Fruit fly (Drosophila melanogaster) whole organism, embryonic: ENCODE measurements around the gene Act79B.

Experiments
- Abd-B ChIP-seq: fragments of 200-800 bp; sonication (Bioruptor generic); optimal IDR thresholded peaks from 2 replicates; lab custom pipeline; 2018; ENCODE audit warnings: missing biosample characterization, mild to moderate bottlenecking, missing genetic modification characterization, moderate library complexity
- Adf1 ChIP-seq: fragments of 200-800 bp; sonication (Bioruptor generic); IDR thresholded peaks from 2 replicates; pipeline ENCODE4 v1.3.6; 2022; ENCODE audit warnings: missing biosample characterization, missing genetic modification characterization
- CG12071 ChIP-seq: fragments of 200-800 bp; sonication (Bioruptor generic); optimal IDR thresholded peaks from 3 replicates; lab custom pipeline; 2018; ENCODE audit warnings: missing biosample characterization, mild to moderate bottlenecking, missing genetic modification characterization
- CG13123 ChIP-seq: fragments of 200-800 bp; sonication (Bioruptor generic); optimal IDR thresholded peaks from 2 replicates; lab custom pipeline; 2016; ENCODE audit warnings: missing biosample characterization, missing genetic modification characterization
- CG13775 ChIP-seq: fragments of 200-800 bp; sonication (Bioruptor generic); optimal IDR thresholded peaks from 3 replicates; lab custom pipeline; 2017; ENCODE audit warnings: missing biosample characterization, mild to moderate bottlenecking, missing genetic modification characterization
- CG18476 ChIP-seq: fragments of 200-800 bp; sonication (Bioruptor generic); optimal IDR thresholded peaks from 2 replicates; lab custom pipeline; 2016; ENCODE audit warnings: missing biosample characterization, mild to moderate bottlenecking, missing genetic modification characterization
- CG18599 ChIP-seq: fragments of 200-800 bp; sonication (Bioruptor generic); optimal IDR thresholded peaks from 3 replicates; lab custom pipeline; 2017; ENCODE audit warnings: missing biosample characterization, missing genetic modification characterization, mild to moderate bottlenecking, moderate library complexity, missing genetic modification reagents
- CG18764 ChIP-seq: fragments of 200-800 bp; sonication (Bioruptor generic); optimal IDR thresholded peaks from 3 replicates; lab custom pipeline; 2016; ENCODE audit warnings: missing biosample characterization, missing genetic modification characterization
- CG2120 ChIP-seq: fragments of 200-800 bp; sonication (Bioruptor generic); optimal IDR thresholded peaks from 3 replicates; lab custom pipeline; 2016; ENCODE audit warnings: missing biosample characterization, missing genetic modification characterization
- CG2889 ChIP-seq: fragments of 200-800 bp; sonication (Bioruptor generic); IDR thresholded peaks from 3 replicates; pipeline ENCODE4 v1.3.6; 2022; ENCODE audit warnings: missing biosample characterization, missing genetic modification characterization
- CG3847 ChIP-seq: fragments of 200-800 bp; sonication (Bioruptor generic); IDR thresholded peaks from 2 replicates; pipeline ENCODE4 v1.3.6; 2022; ENCODE audit warnings: missing biosample characterization, missing genetic modification characterization
- CG6254 ChIP-seq: fragments of 200-800 bp; sonication (Bioruptor generic); optimal IDR thresholded peaks from 3 replicates; lab custom pipeline; 2017; ENCODE audit warnings: mild to moderate bottlenecking, missing biosample characterization, missing genetic modification reagents, missing genetic modification characterization
- CG6654 ChIP-seq: fragments of 200-800 bp; sonication (Bioruptor generic); optimal IDR thresholded peaks from 2 replicates; lab custom pipeline; 2017; ENCODE audit warnings: missing biosample characterization, mild to moderate bottlenecking, missing genetic modification characterization
- CG7556 ChIP-seq: fragments of 200-800 bp; sonication (Bioruptor generic); optimal IDR thresholded peaks from 2 replicates; lab custom pipeline; 2017; ENCODE audit warnings: missing biosample characterization, mild to moderate bottlenecking, missing genetic modification characterization
- CG7786 ChIP-seq: fragments of 200-800 bp; sonication (Bioruptor generic); optimal IDR thresholded peaks from 2 replicates; lab custom pipeline; 2016; ENCODE audit warnings: missing biosample characterization, missing genetic modification characterization
- CG8388 ChIP-seq: fragments of 200-800 bp; sonication (Bioruptor generic); optimal IDR thresholded peaks from 2 replicates; lab custom pipeline; 2019; ENCODE audit warnings: missing biosample characterization, mild to moderate bottlenecking, missing genetic modification characterization, moderate library complexity
- D ChIP-seq, 2 experiments: fragments of 200-800 bp in 1 of 2; fragments of >200 bp in 1 of 2; sonication (Bioruptor generic) in 1 of 2; optimal IDR thresholded peaks; 2 replicates in 1 of 2; 3 replicates in 1 of 2; lab custom pipeline; 2017; ENCODE audit warnings: mild to moderate bottlenecking in 1 of 2, missing biosample characterization in 1 of 2, missing genetic modification characterization in 1 of 2, missing genetic modification reagents in 1 of 2
- Deaf1 ChIP-seq: fragments of 200-800 bp; optimal IDR thresholded peaks from 3 replicates; lab custom pipeline; 2019; ENCODE audit warnings: missing biosample characterization, mild to moderate bottlenecking, missing genetic modification characterization, moderate library complexity
- Dip2 ChIP-seq: fragments of 200-800 bp; sonication (Bioruptor generic); IDR thresholded peaks from 2 replicates; pipeline ENCODE4 v1.3.6; 2022; ENCODE audit warnings: missing biosample characterization, missing genetic modification characterization
- Dp ChIP-seq: fragments of 200-800 bp; sonication (Bioruptor generic); optimal IDR thresholded peaks from 2 replicates; lab custom pipeline; 2018; ENCODE audit warnings: missing biosample characterization, mild to moderate bottlenecking, missing genetic modification characterization, moderate library complexity
- Ets65A ChIP-seq: fragments of 200-800 bp; sonication (Bioruptor generic); peaks from one replicate; lab custom pipeline; 2016; ENCODE audit warnings: missing biosample characterization, missing genetic modification characterization
- Fer3 ChIP-seq: fragments of 200-800 bp; sonication (Bioruptor generic); optimal IDR thresholded peaks from 2 replicates; lab custom pipeline; 2018; ENCODE audit warnings: missing biosample characterization, mild to moderate bottlenecking, missing genetic modification characterization, moderate library complexity
- Gug ChIP-seq: fragments of 200-800 bp; sonication (Bioruptor generic); IDR thresholded peaks from 4 replicates; pipeline ENCODE4 v1.3.6; 2022; ENCODE audit warnings: missing biosample characterization, missing genetic modification characterization
- HHEX ChIP-seq: fragments of 200-800 bp; sonication (Bioruptor generic); optimal IDR thresholded peaks from 3 replicates; lab custom pipeline; 2017; ENCODE audit warnings: missing biosample characterization, mild to moderate bottlenecking, missing genetic modification characterization, missing genetic modification reagents
- Hey ChIP-seq: fragments of 200-800 bp; sonication (Bioruptor generic); optimal IDR thresholded peaks from 3 replicates; lab custom pipeline; 2018; ENCODE audit warnings: missing biosample characterization, mild to moderate bottlenecking, missing genetic modification characterization
- HmgZ ChIP-seq: fragments of 200-800 bp; sonication (Bioruptor generic); optimal IDR thresholded peaks from 2 replicates; lab custom pipeline; 2018; ENCODE audit warnings: missing biosample characterization, mild to moderate bottlenecking, missing genetic modification characterization
- Hmr ChIP-seq: fragments of 200-800 bp; sonication (Bioruptor generic); optimal IDR thresholded peaks from 3 replicates; lab custom pipeline; 2017; ENCODE audit warnings: mild to moderate bottlenecking, missing biosample characterization, missing genetic modification reagents, missing genetic modification characterization
- Hr78 ChIP-seq, 2 experiments: fragments of 200-800 bp in 1 of 2; fragments of >200 bp in 1 of 2; sonication (Bioruptor generic) in 1 of 2; optimal IDR thresholded peaks; 2 replicates each; lab custom pipeline; 2017 to 2019; ENCODE audit warnings: missing biosample characterization in 2 of 2, missing genetic modification characterization in 2 of 2, mild to moderate bottlenecking in 1 of 2, moderate library complexity in 1 of 2
- Med ChIP-seq: fragments of 200-800 bp; sonication (Bioruptor generic); peaks from one replicate; lab custom pipeline; 2016; ENCODE audit warnings: missing biosample characterization, missing genetic modification characterization, mild to moderate bottlenecking, inconsistent platforms, moderate library complexity
- NC2α ChIP-seq: fragments of 200-800 bp; sonication (Bioruptor generic); optimal IDR thresholded peaks from 2 replicates; lab custom pipeline; 2016; ENCODE audit warnings: missing biosample characterization, missing genetic modification characterization
- NC2β ChIP-seq: fragments of 200-800 bp; sonication (Bioruptor generic); optimal IDR thresholded peaks from 2 replicates; lab custom pipeline; 2016; ENCODE audit warnings: missing biosample characterization, missing genetic modification characterization
- Vsx1 ChIP-seq: fragments of 200-800 bp; sonication (Bioruptor generic); optimal IDR thresholded peaks from 2 replicates; lab custom pipeline; 2017; ENCODE audit warnings: missing biosample characterization, mild to moderate bottlenecking, missing genetic modification characterization, missing genetic modification reagents
- abd-A ChIP-seq: fragments of 200-800 bp; sonication (Bioruptor generic); optimal IDR thresholded peaks from 3 replicates; lab custom pipeline; 2019; ENCODE audit warnings: missing biosample characterization, mild to moderate bottlenecking, missing genetic modification characterization, moderate library complexity
- bab2 ChIP-seq: fragments of 200-800 bp; sonication (Bioruptor generic); optimal IDR thresholded peaks from 2 replicates; lab custom pipeline; 2016; ENCODE audit warnings: missing biosample characterization, missing genetic modification characterization
- chinmo ChIP-seq: fragments of 200-800 bp; sonication (Bioruptor generic); IDR thresholded peaks from 4 replicates; pipeline ENCODE4 v1.3.6; 2022; ENCODE audit warnings: missing biosample characterization, missing genetic modification characterization; ENCODE audit not compliant: partially characterized antibody
- dimm ChIP-seq: fragments of 200-800 bp; sonication (Bioruptor generic); IDR thresholded peaks from 2 replicates; pipeline ENCODE4 v1.3.6; 2022; ENCODE audit warnings: missing biosample characterization, missing genetic modification characterization
- exex ChIP-seq: fragments of 200-800 bp; sonication (Bioruptor generic); optimal IDR thresholded peaks from 4 replicates; lab custom pipeline; 2018; ENCODE audit warnings: missing biosample characterization, mild to moderate bottlenecking, missing genetic modification characterization, moderate library complexity
- gcm2 ChIP-seq: fragments of 200-800 bp; sonication (Bioruptor generic); optimal IDR thresholded peaks from 2 replicates; lab custom pipeline; 2016; ENCODE audit warnings: missing biosample characterization, missing genetic modification characterization
- gem ChIP-seq: fragments of 200-800 bp; sonication (Bioruptor generic); optimal IDR thresholded peaks from 2 replicates; lab custom pipeline; 2019; ENCODE audit warnings: missing biosample characterization, mild to moderate bottlenecking, missing genetic modification characterization, moderate library complexity
- grn ChIP-seq: fragments of 200-800 bp; sonication (Bioruptor generic); optimal IDR thresholded peaks from 3 replicates; lab custom pipeline; 2017; ENCODE audit warnings: missing biosample characterization, missing genetic modification characterization
- maf-S ChIP-seq: fragments of 200-800 bp; sonication (Bioruptor generic); optimal IDR thresholded peaks from 2 replicates; lab custom pipeline; 2016; ENCODE audit warnings: missing biosample characterization, missing genetic modification characterization
- mirr ChIP-seq: fragments of 200-800 bp; sonication (Bioruptor generic); optimal IDR thresholded peaks from 3 replicates; lab custom pipeline; 2018; ENCODE audit warnings: missing biosample characterization, mild to moderate bottlenecking, missing genetic modification characterization
- p53 ChIP-seq: fragments of 200-800 bp; sonication (Bioruptor generic); optimal IDR thresholded peaks from 2 replicates; lab custom pipeline; 2016; ENCODE audit warnings: missing biosample characterization, missing genetic modification characterization
- pnt ChIP-seq: fragments of 200-800 bp; sonication (Bioruptor generic); optimal IDR thresholded peaks from 3 replicates; lab custom pipeline; 2016; ENCODE audit warnings: missing biosample characterization, missing genetic modification characterization
- prd ChIP-seq, 3 experiments: fragments of >200 bp in 2 of 3; fragments of 200-800 bp in 1 of 3; sonication (Bioruptor generic) in 1 of 3; optimal IDR thresholded peaks in 2 of 3; IDR thresholded peaks in 1 of 3; 2 replicates in 2 of 3; 3 replicates in 1 of 3; pipeline versions ENCODE4 v1.3.6 to Lab custom; 2017 to 2022; ENCODE audit warnings: missing biosample characterization in 1 of 3, missing genetic modification characterization in 1 of 3
- pros ChIP-seq: fragments of 200-800 bp; sonication (Bioruptor generic); optimal IDR thresholded peaks from 3 replicates; lab custom pipeline; 2019; ENCODE audit warnings: missing biosample characterization, mild to moderate bottlenecking, missing genetic modification characterization, moderate library complexity
- sens ChIP-seq: fragments of 200-800 bp; sonication (Bioruptor generic); peaks from one replicate; lab custom pipeline; 2016; ENCODE audit warnings: missing biosample characterization, missing genetic modification characterization
- sob ChIP-seq: fragments of 200-800 bp; sonication (Bioruptor generic); IDR thresholded peaks from 2 replicates; pipeline ENCODE4 v1.3.6; 2022; ENCODE audit warnings: missing biosample characterization, missing genetic modification characterization
- sug ChIP-seq: fragments of 200-800 bp; optimal IDR thresholded peaks from 2 replicates; lab custom pipeline; 2019; ENCODE audit warnings: missing biosample characterization, mild to moderate bottlenecking, missing genetic modification characterization, moderate library complexity
- vnd ChIP-seq: fragments of 200-800 bp; sonication (Bioruptor generic); IDR thresholded peaks from 3 replicates; pipeline ENCODE4 v1.3.6; 2022; ENCODE audit warnings: missing biosample characterization, missing genetic modification characterization; ENCODE audit not compliant: partially characterized antibody

Act79B gene

DNA sequence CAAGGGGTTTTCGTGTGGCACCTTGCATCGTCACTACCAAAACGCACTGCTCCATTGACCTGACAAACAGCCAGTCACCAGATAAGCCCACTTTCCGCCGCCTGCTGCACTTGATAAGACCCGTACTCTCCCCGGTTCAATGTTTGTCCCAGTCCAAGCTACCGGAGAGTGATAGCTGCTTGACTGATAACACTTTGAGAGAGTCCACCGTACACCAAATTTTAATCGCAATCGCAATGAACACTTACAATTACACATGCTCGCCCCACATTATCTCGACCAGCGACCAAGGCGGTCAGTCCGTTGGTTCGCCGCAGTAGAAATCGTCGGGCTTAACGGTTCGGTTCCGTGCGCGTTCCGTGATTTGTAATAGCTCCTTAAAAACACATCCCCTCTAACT is 13.3 kb upstream of the Act79B start, which contains the start of gene P5CS (continued):
- TF ChIP-seq CG6654 (GFP tag; lab: Kevin White, UChicago) = no peak
- TF ChIP-seq CG3847 = no peak
- TF ChIP-seq CG7556 (GFP tag; lab: Kevin White, UChicago) = no peak
- no peak for TF ChIP-seq Dip2 (GFP tag; lab: Robert Waterston, UW)
- TF ChIP-seq CG18764 (GFP tag; lab: Kevin White, UChicago) = no peak
- TF ChIP-seq Med (GFP tag; lab: Kevin White, UChicago) = peak; percentile 40
- no peak for TF ChIP-seq gcm2
- TF ChIP-seq pros (GFP tag; lab: Kevin White, UChicago) = no peak
- peak in 1 of 2 experiments; percentile 70 for TF ChIP-seq Hr78 (GFP tag; optimal IDR thresholded peaks at IDR 0.05; lab: Kevin White, UChicago)
- TF ChIP-seq HmgZ (tag; lab: Kevin White, UChicago) = peak; percentile 28
- peak; percentile 58 for TF ChIP-seq Hey (tag; lab: Kevin White, UChicago)
- TF ChIP-seq grn (GFP tag; lab: Kevin White, UChicago) = peak; percentile 63
- TF ChIP-seq D (optimal IDR thresholded peaks at IDR 0.05; lab: Kevin White, UChicago) = no peak
- no peak for TF ChIP-seq D (GFP tag; optimal IDR thresholded peaks at IDR 0.05; lab: Kevin White, UChicago)
- TF ChIP-seq CG13123 = no peak
- TF ChIP-seq CG12071 (GFP tag; lab: Kevin White, UChicago) = no peak
- no peak for TF ChIP-seq Adf1 (GFP tag; lab: Robert Waterston, UW)
- TF ChIP-seq Vsx1 = no peak
- TF ChIP-seq pnt (GFP tag; lab: Kevin White, UChicago) = no peak
- TF ChIP-seq NC2β (GFP tag; lab: Kevin White, UChicago) = no peak
- TF ChIP-seq prd (optimal IDR thresholded peaks at IDR 0.05; lab: Kevin White, UChicago) = no peak
- TF ChIP-seq prd (GFP tag; IDR thresholded peaks at IDR 0.05; lab: Robert Waterston, UW) = no peak
- TF ChIP-seq bab2 (GFP tag; lab: Kevin White, UChicago) = no peak
- TF ChIP-seq CG18476 (GFP tag; lab: Kevin White, UChicago) = no peak
- TF ChIP-seq Gug (GFP tag; lab: Robert Waterston, UW) = no peak
- no peak for TF ChIP-seq Fer3 (tag; lab: Kevin White, UChicago)
- TF ChIP-seq CG6254 = no peak
- no peak for TF ChIP-seq CG2120 (GFP tag; lab: Kevin White, UChicago)
- no peak for TF ChIP-seq Ets65A (GFP tag; lab: Kevin White, UChicago)
- TF ChIP-seq abd-A (tag; lab: Kevin White, UChicago) = no peak
- peak; percentile 76 for TF ChIP-seq sug (tag; lab: Kevin White, UChicago)
- TF ChIP-seq sob (GFP tag; lab: Robert Waterston, UW) = no peak
- TF ChIP-seq chinmo (GFP tag; lab: Robert Waterston, UW) = peak; percentile 68; the same call in 1 of the 4 replicates
- no peak for TF ChIP-seq sens (GFP tag; lab: Kevin White, UChicago)
- peak; percentile 63 for TF ChIP-seq exex (tag; lab: Kevin White, UChicago)
- TF ChIP-seq CG2889 (GFP tag; lab: Robert Waterston, UW) = 0 out of 3 replicates have a peak, but pooled peaks have one; percentile 12
- no peak for TF ChIP-seq CG7786
- no peak for TF ChIP-seq Abd-B
- TF ChIP-seq vnd = peak; percentile 36; the same call in 1 of the 3 replicates
- TF ChIP-seq p53 (GFP tag; lab: Kevin White, UChicago) = no peak
- no peak for TF ChIP-seq CG18599 (GFP tag; lab: Kevin White, UChicago)
- no peak for TF ChIP-seq CG13775 (GFP tag; lab: Kevin White, UChicago)
- TF ChIP-seq Hmr = no peak
- no peak for TF ChIP-seq maf-S (GFP tag; lab: Kevin White, UChicago)
- no peak for TF ChIP-seq dimm
- TF ChIP-seq Dp (GFP tag; lab: Kevin White, UChicago) = no peak
- peak; percentile 83 for TF ChIP-seq mirr
- TF ChIP-seq gem (tag; lab: Kevin White, UChicago) = no peak
- TF ChIP-seq NC2α (GFP tag; lab: Kevin White, UChicago) = no peak
- TF ChIP-seq CG8388 (GFP tag; lab: Kevin White, UChicago) = no peak
- no peak for TF ChIP-seq HHEX (GFP tag; lab: Kevin White, UChicago)
- peak; percentile 37 for TF ChIP-seq Deaf1 (tag; lab: Kevin White, UChicago)
